Fruit fly (Drosophila melanogaster) whole organism, prepupa: Measurements from ENCODE around the gene CG14017.

Experiments used
- CG10669 ChIP-seq: fragments of 200-800 bp; sonication (Bioruptor generic); optimal IDR thresholded peaks from 3 replicates; lab custom pipeline; 2018; ENCODE audit warnings: missing biosample characterization, mild to moderate bottlenecking, missing genetic modification characterization, moderate library complexity
- CG6276 ChIP-seq: fragments of 200-800 bp; sonication (Bioruptor generic); optimal IDR thresholded peaks from 2 replicates; lab custom pipeline; 2017; ENCODE audit warnings: missing biosample characterization, mild to moderate bottlenecking, missing genetic modification characterization
- Ets96B ChIP-seq: fragments of 200-800 bp; optimal IDR thresholded peaks from 2 replicates; lab custom pipeline; 2019; ENCODE audit warnings: missing biosample characterization, mild to moderate bottlenecking, missing genetic modification characterization, moderate library complexity
- Smox ChIP-seq: fragments of 200-800 bp; sonication (Bioruptor generic); optimal IDR thresholded peaks from 3 replicates; lab custom pipeline; 2016; ENCODE audit warnings: missing biosample characterization, missing genetic modification characterization
- Sox102F ChIP-seq: fragments of 200-800 bp; sonication (Bioruptor generic); optimal IDR thresholded peaks from 2 replicates; lab custom pipeline; 2016; ENCODE audit warnings: missing biosample characterization, mild to moderate bottlenecking, missing genetic modification characterization
- dac ChIP-seq: fragments of 200-800 bp; sonication (Bioruptor generic); optimal IDR thresholded peaks from 2 replicates; lab custom pipeline; 2017; ENCODE audit warnings: missing biosample characterization, mild to moderate bottlenecking, missing genetic modification characterization

dm6 chr2L:5517393-5517792, 36.3 kb upstream of the CG14017 start, which contains the start of gene CG14020:
- no peak for TF ChIP-seq Smox
- TF ChIP-seq Sox102F = no peak
- no peak for TF ChIP-seq CG6276 (GFP tag; lab: Kevin White, UChicago)
- no peak for TF ChIP-seq CG10669 (GFP tag; lab: Kevin White, UChicago)
- no peak for TF ChIP-seq Ets96B (tag; lab: Kevin White, UChicago)
- TF ChIP-seq dac (GFP tag; lab: Kevin White, UChicago) = no peak
